1 fruit fly cellular context compared by ENCODE assay signal in genomic region chr3L:12745121-12745770, dm6.
TF ChIP-seq lines count a peak whose summit lies in the region.

TSS of gene CG32109 (plus strand) at chr3L:12745344.

TF ChIP-seq in whole organism, embryonic, 481 proteins besides CTCF, POLR2A, EP300 and RAD21 (continued from another document):
- TF ChIP-seq vvl (GFP tag; IDR thresholded peaks at IDR 0.05; lab: Robert Waterston, UW) (peak; percentile 22; the same call in 1 of the 2 replicates), MBD-R2 (GFP tag; IDR thresholded peaks at IDR 0.05; lab: Robert Waterston, UW) (peak; percentile 37; the same call in 1 of the 2 replicates), D19B (GFP tag; optimal IDR thresholded peaks at IDR 0.05; lab: Kevin White, UChicago) (peak; percentile 31)
